Worm (Caenorhabditis elegans) whole organism, midembryonic: ENCODE results near the gene R13D11.1.

Experiments
- T22C8.4 ChIP-seq: fragments of 200-800 bp; sonication (Bioruptor generic); IDR thresholded peaks from 2 replicates; pipeline ENCODE4 v1.3.6; 2022; ENCODE audit warnings: missing genetic modification characterization, missing compliant biosample characterization
- cog-1 ChIP-seq: sonication (generic microtip); optimal IDR thresholded peaks from 2 replicates; lab custom pipeline; 2016; ENCODE audit warnings: missing genetic modification characterization, missing compliant biosample characterization
- flt-1 ChIP-seq: fragments of 200-800 bp; sonication (Bioruptor generic); IDR thresholded peaks from 2 replicates; pipeline ENCODE4 v1.3.6; 2022; ENCODE audit warnings: missing genetic modification characterization, missing compliant biosample characterization
- klf-2 ChIP-seq: fragments of 200-800 bp; sonication (Bioruptor generic); conservative IDR thresholded peaks from 2 replicates; pipeline ENCODE4 v1.3.6; 2022; ENCODE audit warnings: missing genetic modification reagents, missing genetic modification characterization, missing compliant biosample characterization
- med-1 ChIP-seq: sonication (generic microtip); optimal IDR thresholded peaks from 2 replicates; lab custom pipeline; 2017; ENCODE audit warnings: missing genetic modification characterization, mild to moderate bottlenecking, missing compliant biosample characterization, antibody characterized with exemption, missing genetic modification reagents; ENCODE audit not compliant: insufficient read depth
- ref-1 ChIP-seq: fragments of 200-800 bp; sonication (Bioruptor generic); conservative IDR thresholded peaks from 2 replicates; pipeline ENCODE4 v1.3.6; 2022; ENCODE audit warnings: missing genetic modification reagents, missing genetic modification characterization, missing compliant biosample characterization
- tab-1 ChIP-seq: fragments of 200-800 bp; sonication (Bioruptor generic); IDR thresholded peaks from 2 replicates; pipeline ENCODE4 v1.3.6; 2022; ENCODE audit warnings: missing genetic modification characterization, missing compliant biosample characterization
- ztf-23 ChIP-seq: fragments of 200-800 bp; sonication (Bioruptor generic); IDR thresholded peaks from 2 replicates; pipeline ENCODE4 v1.3.6; 2022; ENCODE audit warnings: missing genetic modification reagents, missing genetic modification characterization, missing compliant biosample characterization
- ztf-29 ChIP-seq: fragments of 200-800 bp; sonication (Bioruptor generic); IDR thresholded peaks from 2 replicates; pipeline ENCODE4 v1.3.6; 2022; ENCODE audit warnings: missing genetic modification reagents, missing genetic modification characterization, missing compliant biosample characterization

The R13D11.1 gene

DNA sequence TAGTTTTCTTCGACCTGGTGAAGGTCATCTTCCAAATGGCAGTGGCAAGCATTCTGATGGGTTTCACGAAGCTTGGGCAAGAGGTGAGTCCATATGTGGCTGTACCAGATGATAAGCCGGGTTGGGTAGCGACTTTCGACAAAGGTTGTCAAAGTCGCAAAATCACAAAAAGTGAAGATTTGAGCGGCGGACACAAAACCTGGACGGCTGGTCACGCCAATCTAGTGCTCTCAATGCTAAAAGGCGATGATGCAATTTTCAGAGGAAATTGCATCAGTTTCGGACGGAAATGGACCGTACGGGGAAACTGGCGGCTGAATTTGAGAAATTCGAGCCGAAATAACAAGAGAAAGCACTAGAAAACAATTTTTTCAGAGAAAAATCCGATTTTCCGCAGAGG, 20.0 kb upstream of the R13D11.1 start:
- TF ChIP-seq T22C8.4 (GFP tag; lab: Robert Waterston, UW) (no peak), cog-1 (tag; lab: Kevin White, UChicago) (no peak), med-1 (GFP tag; lab: Kevin White, UChicago) (no peak), ztf-29 (no peak), ztf-23 (GFP tag; lab: Robert Waterston, UW) (no peak), tab-1 (GFP tag; lab: Robert Waterston, UW) (no peak), flt-1 (no peak), klf-2 (GFP tag; lab: Robert Waterston, UW) (no peak), ref-1 (GFP tag; lab: Robert Waterston, UW) (no peak)

DNA sequence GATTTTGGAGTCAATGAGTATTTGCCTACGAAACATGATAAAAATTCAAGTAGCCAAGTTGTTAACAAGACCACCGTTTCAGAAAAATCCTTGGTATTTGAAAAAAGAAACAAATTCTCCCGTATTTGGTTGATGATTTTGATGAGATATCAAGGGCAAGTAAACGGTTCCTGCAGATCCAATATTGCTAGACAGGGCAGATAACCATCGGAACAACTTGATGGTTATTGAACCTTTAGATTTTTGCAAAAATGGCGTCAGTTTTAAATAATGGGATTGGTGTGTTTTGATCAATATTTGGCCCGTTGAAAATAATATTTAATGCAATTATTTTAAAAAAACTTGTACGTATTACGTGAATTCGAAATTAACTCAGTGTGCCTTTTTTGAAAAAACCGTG, 17.0 kb upstream of the R13D11.1 start:
- TF ChIP-seq T22C8.4 (GFP tag; lab: Robert Waterston, UW) (no peak), ztf-29 (no peak), ztf-23 (GFP tag; lab: Robert Waterston, UW) (no peak), flt-1 (no peak), tab-1 (GFP tag; lab: Robert Waterston, UW) (no peak), cog-1 (tag; lab: Kevin White, UChicago) (no peak), med-1 (GFP tag; lab: Kevin White, UChicago) (no peak), ref-1 (GFP tag; lab: Robert Waterston, UW) (no peak), klf-2 (GFP tag; lab: Robert Waterston, UW) (no peak)

DNA sequence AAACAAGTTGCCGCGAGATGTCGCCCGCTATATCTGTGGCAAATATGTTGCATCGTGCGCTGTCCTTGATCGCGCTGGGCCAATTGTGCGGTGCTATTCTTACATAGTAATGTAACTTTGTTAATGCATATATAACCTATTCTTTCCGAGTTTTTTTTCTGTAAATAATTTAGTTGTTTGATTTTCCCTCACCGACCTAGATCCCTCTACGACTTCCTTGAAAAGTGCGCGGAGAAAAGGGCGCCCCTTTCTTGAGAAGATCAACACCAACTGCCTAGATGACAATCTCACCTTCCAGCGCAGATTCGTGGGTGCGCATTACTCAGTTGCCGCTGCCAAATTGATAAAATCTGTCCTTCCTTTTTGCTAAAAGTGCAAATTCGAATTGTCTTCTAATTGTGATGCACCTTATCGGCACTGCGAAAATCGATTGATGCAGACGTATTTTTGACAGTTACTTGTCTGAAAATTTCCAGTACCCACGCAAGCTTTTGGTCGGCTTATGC, 15.7 kb upstream of the R13D11.1 start:
- no peak for TF ChIP-seq ref-1 (GFP tag; lab: Robert Waterston, UW)
- TF ChIP-seq cog-1 (tag; lab: Kevin White, UChicago) = no peak
- no peak for TF ChIP-seq flt-1
- no peak for TF ChIP-seq ztf-29
- no peak for TF ChIP-seq ztf-23 (GFP tag; lab: Robert Waterston, UW)
- no peak for TF ChIP-seq klf-2 (GFP tag; lab: Robert Waterston, UW)
- no peak for TF ChIP-seq med-1 (GFP tag; lab: Kevin White, UChicago)
- no peak for TF ChIP-seq T22C8.4 (GFP tag; lab: Robert Waterston, UW)
- TF ChIP-seq tab-1 (GFP tag; lab: Robert Waterston, UW) = no peak

DNA sequence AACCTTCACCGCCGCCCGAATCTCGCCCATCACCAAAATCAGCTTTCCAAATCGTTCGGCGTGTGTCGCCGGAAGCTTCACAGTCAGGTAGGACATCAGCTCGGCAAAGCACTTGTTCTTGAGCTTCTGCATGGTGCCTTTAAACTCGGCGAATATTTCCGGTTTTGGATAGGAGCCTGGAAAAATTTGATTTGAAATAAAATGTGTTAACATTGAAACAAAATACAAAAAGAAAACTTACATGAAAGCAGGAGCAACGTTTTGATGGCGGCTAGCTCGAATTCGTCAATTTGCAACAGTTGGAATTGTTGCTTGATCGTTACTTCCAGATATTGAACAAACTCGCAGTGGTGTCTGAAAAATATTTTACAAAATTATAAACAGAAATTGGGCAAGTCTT, 14.6 kb upstream of the R13D11.1 start:
- TF ChIP-seq tab-1 (GFP tag; lab: Robert Waterston, UW) (no peak), med-1 (GFP tag; lab: Kevin White, UChicago) (no peak), T22C8.4 (GFP tag; lab: Robert Waterston, UW) (no peak), ztf-29 (no peak), ztf-23 (GFP tag; lab: Robert Waterston, UW) (no peak), klf-2 (GFP tag; lab: Robert Waterston, UW) (no peak)

DNA sequence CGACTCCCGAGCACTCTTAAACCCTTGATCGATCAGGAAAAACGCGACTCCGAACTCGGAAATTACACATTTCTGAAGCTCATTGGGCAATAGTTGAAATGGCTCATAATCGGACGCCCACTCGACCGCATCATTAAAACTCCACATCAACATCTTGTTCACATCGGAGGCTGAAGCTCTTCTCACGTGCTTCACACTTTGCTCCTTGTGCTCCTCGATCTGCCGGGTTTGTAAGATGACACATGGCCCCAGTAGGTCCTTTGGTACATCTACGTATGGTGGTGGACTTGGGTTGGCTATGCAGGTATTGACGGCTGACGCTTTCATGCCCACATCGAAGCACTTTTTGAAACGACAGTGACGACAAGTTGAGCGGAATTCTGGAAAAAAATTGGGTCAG, 13.8 kb upstream of the R13D11.1 start:
- TF ChIP-seq flt-1 (no peak), ztf-29 (no peak), ref-1 (GFP tag; lab: Robert Waterston, UW) (no peak), med-1 (GFP tag; lab: Kevin White, UChicago) (no peak), T22C8.4 (GFP tag; lab: Robert Waterston, UW) (no peak), cog-1 (tag; lab: Kevin White, UChicago) (no peak), klf-2 (GFP tag; lab: Robert Waterston, UW) (no peak), tab-1 (GFP tag; lab: Robert Waterston, UW) (no peak), ztf-23 (GFP tag; lab: Robert Waterston, UW) (no peak)

DNA sequence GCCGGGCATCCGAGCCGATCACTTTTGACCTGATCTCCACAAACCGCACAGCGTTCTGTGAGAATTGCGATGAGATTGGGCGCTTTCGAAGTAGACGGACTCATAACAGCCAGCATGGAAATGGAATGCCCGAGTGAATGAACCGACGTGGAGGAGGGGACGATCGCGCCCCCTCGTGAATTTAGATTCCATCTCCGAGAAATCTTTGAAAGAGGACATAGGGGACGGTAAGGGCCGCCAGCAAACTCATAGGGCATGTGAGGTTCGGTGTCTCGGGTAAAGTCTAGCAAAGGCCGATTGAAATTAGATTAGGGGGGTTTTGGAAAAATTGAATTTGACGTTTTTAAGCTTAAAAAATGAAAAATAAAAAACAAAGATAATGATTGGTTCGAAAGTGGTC, 12.8 kb upstream of the R13D11.1 start, which contains the start of gene nhr-270:
TSS of gene nhr-270 (minus strand) at position 257 of the 400 bp plus-strand sequence.
- no peak for TF ChIP-seq ztf-29
- TF ChIP-seq ztf-23 (GFP tag; lab: Robert Waterston, UW) = no peak
- TF ChIP-seq tab-1 (GFP tag; lab: Robert Waterston, UW) = no peak
- TF ChIP-seq T22C8.4 (GFP tag; lab: Robert Waterston, UW) = no peak
- no peak for TF ChIP-seq med-1 (GFP tag; lab: Kevin White, UChicago)
- TF ChIP-seq cog-1 (tag; lab: Kevin White, UChicago) = no peak
- no peak for TF ChIP-seq ref-1 (GFP tag; lab: Robert Waterston, UW)
- no peak for TF ChIP-seq klf-2 (GFP tag; lab: Robert Waterston, UW)
- TF ChIP-seq flt-1 = no peak

DNA sequence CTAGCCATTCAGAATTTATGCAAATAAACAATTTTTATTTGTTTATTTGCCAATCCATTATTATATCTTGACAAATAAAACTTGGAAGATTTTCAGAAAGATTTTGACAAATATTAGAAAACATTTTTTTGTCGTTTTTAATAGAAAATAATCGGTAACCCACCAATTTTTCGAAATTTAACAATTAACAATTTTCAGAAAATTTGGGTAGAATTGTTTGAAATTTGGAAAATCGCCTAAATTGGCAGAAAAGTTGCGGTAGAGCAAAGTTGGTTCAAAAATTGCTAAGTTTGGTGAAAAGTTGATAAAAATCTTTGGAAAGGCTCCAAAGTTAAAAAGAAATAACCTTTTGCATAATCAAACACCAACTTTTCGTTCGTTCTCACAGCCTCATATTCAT, 9.0 kb upstream of the R13D11.1 start:
- no peak for TF ChIP-seq med-1 (GFP tag; lab: Kevin White, UChicago)
- no peak for TF ChIP-seq klf-2 (GFP tag; lab: Robert Waterston, UW)
- no peak for TF ChIP-seq T22C8.4 (GFP tag; lab: Robert Waterston, UW)
- TF ChIP-seq ztf-23 (GFP tag; lab: Robert Waterston, UW) = no peak
- TF ChIP-seq ztf-29 = no peak
- TF ChIP-seq tab-1 (GFP tag; lab: Robert Waterston, UW) = no peak
- no peak for TF ChIP-seq cog-1 (tag; lab: Kevin White, UChicago)
- TF ChIP-seq ref-1 (GFP tag; lab: Robert Waterston, UW) = no peak
- no peak for TF ChIP-seq flt-1

DNA sequence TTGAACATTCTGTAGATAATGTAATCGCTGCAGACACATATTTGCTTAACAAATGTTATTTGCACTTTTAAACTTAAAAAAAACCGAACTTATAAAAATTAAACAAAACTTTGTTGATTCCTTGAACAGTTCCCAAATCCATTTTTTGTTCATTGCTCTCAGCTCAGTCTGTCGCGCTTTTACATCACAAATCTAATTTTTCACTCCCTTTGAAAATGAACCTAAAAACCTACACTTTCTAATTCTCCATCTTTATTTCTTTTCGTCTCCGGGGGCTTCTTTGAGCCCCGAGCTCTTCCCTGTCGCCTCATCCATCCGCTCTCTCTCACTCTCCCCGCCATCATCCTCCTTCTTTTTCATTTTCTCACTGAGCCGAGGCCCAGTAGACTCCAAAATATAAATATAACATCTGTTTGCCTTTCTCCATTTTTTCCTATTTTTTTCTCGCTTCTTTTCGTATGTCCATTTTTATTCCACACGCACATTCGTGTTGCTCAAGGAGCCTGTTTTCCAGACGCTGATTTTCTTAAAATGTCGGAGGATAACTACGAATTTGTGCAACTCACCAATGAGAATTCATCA, 6.9 kb upstream of the R13D11.1 start, which contains the start of gene R13D11.4:
TSS of gene R13D11.4 (plus strand) at position 532 of the 582 bp plus-strand sequence.
- TF ChIP-seq tab-1 (GFP tag; lab: Robert Waterston, UW) (no peak), med-1 (GFP tag; lab: Kevin White, UChicago) (no peak), klf-2 (GFP tag; lab: Robert Waterston, UW) (no peak)

DNA sequence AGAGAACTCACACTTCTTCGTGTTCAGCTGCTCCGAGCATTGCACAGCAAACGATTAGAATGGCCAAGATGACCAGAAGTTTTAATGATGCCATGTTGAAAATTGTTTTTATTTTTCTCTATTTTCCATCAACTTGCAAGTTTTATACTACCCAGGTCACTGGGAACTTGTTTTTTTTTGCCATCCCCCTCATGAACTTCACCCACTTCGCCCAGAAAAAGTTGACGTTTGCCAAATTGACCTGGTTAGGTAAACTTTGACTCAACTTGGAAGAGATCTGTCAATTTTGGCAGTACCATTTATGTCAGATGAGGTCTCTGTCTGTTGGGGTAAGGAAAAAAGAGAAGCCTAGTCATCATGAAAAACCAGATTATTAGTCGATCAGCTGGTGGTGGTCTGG, 4.2 kb upstream of the R13D11.1 start, which contains the start of gene R13D11.10:
TSS of gene R13D11.10 (minus strand) at position 101 of the 400 bp plus-strand sequence.
- TF ChIP-seq cog-1 (tag; lab: Kevin White, UChicago) (no peak), flt-1 (no peak), ztf-23 (GFP tag; lab: Robert Waterston, UW) (no peak)
